Fruit fly (Drosophila melanogaster) whole organism, embryonic: ENCODE data around the gene Pif1A.

Experiments used
- Ada2b ChIP-seq: fragments of 200-800 bp; sonication (Bioruptor generic); IDR thresholded peaks from 2 replicates; pipeline ENCODE4 v1.3.6; 2022; ENCODE audit warnings: missing biosample characterization, missing genetic modification characterization
- Bteb2 ChIP-seq: fragments of 200-800 bp; sonication (Bioruptor generic); optimal IDR thresholded peaks from 2 replicates; lab custom pipeline; 2016; ENCODE audit warnings: missing biosample characterization, missing genetic modification characterization
- CG10209 ChIP-seq: fragments of 200-800 bp; sonication (Bioruptor generic); optimal IDR thresholded peaks from 3 replicates; lab custom pipeline; 2017; ENCODE audit warnings: missing biosample characterization, mild to moderate bottlenecking, missing genetic modification characterization, missing genetic modification reagents
- CG11398 ChIP-seq: fragments of 200-800 bp; sonication (Bioruptor generic); optimal IDR thresholded peaks from 2 replicates; lab custom pipeline; 2016; ENCODE audit warnings: missing biosample characterization, missing genetic modification characterization
- CG11456 ChIP-seq: fragments of 200-800 bp; sonication (Bioruptor generic); IDR thresholded peaks from 3 replicates; pipeline ENCODE4 v1.3.6; 2022; ENCODE audit warnings: missing biosample characterization, missing genetic modification characterization
- CG1233 ChIP-seq: fragments of 200-800 bp; sonication (Bioruptor generic); optimal IDR thresholded peaks from 4 replicates; lab custom pipeline; 2018; ENCODE audit warnings: missing biosample characterization, mild to moderate bottlenecking, missing genetic modification characterization
- CG13123 ChIP-seq: fragments of 200-800 bp; sonication (Bioruptor generic); optimal IDR thresholded peaks from 2 replicates; lab custom pipeline; 2016; ENCODE audit warnings: missing biosample characterization, missing genetic modification characterization
- CG14014 ChIP-seq: fragments of 200-800 bp; sonication (Bioruptor generic); IDR thresholded peaks from 2 replicates; pipeline ENCODE4 v1.3.6; 2022; ENCODE audit warnings: missing biosample characterization, missing genetic modification characterization
- CG14710 ChIP-seq: fragments of 200-800 bp; sonication (Bioruptor generic); optimal IDR thresholded peaks from 3 replicates; lab custom pipeline; 2019; ENCODE audit warnings: missing biosample characterization, mild to moderate bottlenecking, missing genetic modification characterization, moderate library complexity
- CG1529 ChIP-seq: fragments of 200-800 bp; sonication (Bioruptor generic); optimal IDR thresholded peaks from 3 replicates; lab custom pipeline; 2018; ENCODE audit warnings: missing biosample characterization, missing genetic modification characterization
- CG15514 ChIP-seq: fragments of 200-800 bp; sonication (Bioruptor generic); optimal IDR thresholded peaks from 3 replicates; lab custom pipeline; 2017; ENCODE audit warnings: missing biosample characterization, missing genetic modification characterization, mild to moderate bottlenecking, moderate library complexity, missing genetic modification reagents
- CG15696 ChIP-seq: fragments of 200-800 bp; sonication (Bioruptor generic); optimal IDR thresholded peaks from 2 replicates; lab custom pipeline; 2019; ENCODE audit warnings: missing biosample characterization, mild to moderate bottlenecking, missing genetic modification characterization, moderate library complexity
- CG18476 ChIP-seq: fragments of 200-800 bp; sonication (Bioruptor generic); optimal IDR thresholded peaks from 2 replicates; lab custom pipeline; 2016; ENCODE audit warnings: missing biosample characterization, mild to moderate bottlenecking, missing genetic modification characterization
- CG31388 ChIP-seq: fragments of 200-800 bp; sonication (Bioruptor generic); optimal IDR thresholded peaks from 2 replicates; lab custom pipeline; 2016; ENCODE audit warnings: missing biosample characterization, missing genetic modification characterization
- CG3281 ChIP-seq: fragments of 200-800 bp; sonication (Bioruptor generic); optimal IDR thresholded peaks from 3 replicates; lab custom pipeline; 2017; ENCODE audit warnings: missing biosample characterization, mild to moderate bottlenecking, missing genetic modification characterization
- CG3995 ChIP-seq: fragments of 200-800 bp; sonication (Bioruptor generic); optimal IDR thresholded peaks from 3 replicates; lab custom pipeline; 2016; ENCODE audit warnings: missing biosample characterization, missing genetic modification characterization
- CG4707 ChIP-seq: fragments of 200-800 bp; sonication (Bioruptor generic); optimal IDR thresholded peaks from 2 replicates; lab custom pipeline; 2018; ENCODE audit warnings: missing biosample characterization, mild to moderate bottlenecking, missing genetic modification characterization, moderate library complexity
- CG5953 ChIP-seq: fragments of 200-800 bp; sonication (Bioruptor generic); IDR thresholded peaks from 2 replicates; pipeline ENCODE4 v1.3.6; 2022; ENCODE audit warnings: missing biosample characterization, missing genetic modification characterization
- CG6175 ChIP-seq: fragments of 200-800 bp; sonication (Bioruptor generic); IDR thresholded peaks from 3 replicates; pipeline ENCODE4 v1.3.6; 2022; ENCODE audit warnings: missing biosample characterization, missing genetic modification characterization
- CG6791 ChIP-seq: fragments of 200-800 bp; sonication (Bioruptor generic); IDR thresholded peaks from 3 replicates; pipeline ENCODE4 v1.3.6; 2022; ENCODE audit warnings: missing biosample characterization, missing genetic modification characterization; ENCODE audit not compliant: partially characterized antibody
- CG9932 ChIP-seq: fragments of 200-800 bp; sonication (Bioruptor generic); IDR thresholded peaks from 2 replicates; pipeline ENCODE4 v1.3.6; 2022; ENCODE audit warnings: missing biosample characterization, missing genetic modification characterization
- Camta ChIP-seq: fragments of 200-800 bp; sonication (Bioruptor generic); optimal IDR thresholded peaks from 2 replicates; lab custom pipeline; 2016; ENCODE audit warnings: missing biosample characterization, missing genetic modification characterization
- Ets97D ChIP-seq: fragments of 200-800 bp; sonication (Bioruptor generic); optimal IDR thresholded peaks from 3 replicates; lab custom pipeline; 2016; ENCODE audit warnings: missing biosample characterization, missing genetic modification characterization
- Hr39 ChIP-seq: fragments of >200 bp; optimal IDR thresholded peaks from 2 replicates; lab custom pipeline; 2017
- Opbp ChIP-seq: fragments of 200-800 bp; sonication (Bioruptor generic); IDR thresholded peaks from 3 replicates; pipeline ENCODE4 v1.3.6; 2022; ENCODE audit warnings: missing biosample characterization, missing genetic modification characterization; ENCODE audit not compliant: partially characterized antibody
- Pdp1 ChIP-seq, 2 experiments: fragments of 200-800 bp; sonication (Bioruptor generic); optimal IDR thresholded peaks; 3 replicates each; lab custom pipeline; 2016; ENCODE audit warnings: missing biosample characterization in 2 of 2, missing genetic modification characterization in 2 of 2, mild to moderate bottlenecking in 1 of 2, moderate library complexity in 1 of 2
- Scr ChIP-seq: fragments of 200-800 bp; sonication (Bioruptor generic); IDR thresholded peaks from 2 replicates; pipeline ENCODE4 v1.3.6; 2022; ENCODE audit warnings: missing biosample characterization, missing genetic modification characterization; ENCODE audit not compliant: partially characterized antibody
- Sox102F ChIP-seq: fragments of 200-800 bp; sonication (Bioruptor generic); optimal IDR thresholded peaks from 2 replicates; lab custom pipeline; 2018; ENCODE audit warnings: missing biosample characterization, mild to moderate bottlenecking, missing genetic modification characterization, moderate library complexity
- Stat92E ChIP-seq, 3 experiments: fragments of >200 bp in 2 of 3; fragments of 200-800 bp in 1 of 3; sonication (Bioruptor generic) in 1 of 3; optimal IDR thresholded peaks; 2 replicates each; lab custom pipeline; 2017 to 2019; ENCODE audit warnings: missing biosample characterization in 3 of 3, missing genetic modification characterization in 3 of 3, mild to moderate bottlenecking in 1 of 3, moderate library complexity in 1 of 3
- Tbp ChIP-seq: fragments of >200 bp; optimal IDR thresholded peaks from 2 replicates; lab custom pipeline; 2018; ENCODE audit warnings: missing biosample characterization, missing genetic modification characterization
- Vsx1 ChIP-seq: fragments of 200-800 bp; sonication (Bioruptor generic); optimal IDR thresholded peaks from 2 replicates; lab custom pipeline; 2017; ENCODE audit warnings: missing biosample characterization, mild to moderate bottlenecking, missing genetic modification characterization, missing genetic modification reagents
- ac ChIP-seq: fragments of 200-800 bp; sonication (Bioruptor generic); optimal IDR thresholded peaks from 3 replicates; lab custom pipeline; 2017; ENCODE audit warnings: missing biosample characterization, mild to moderate bottlenecking, missing genetic modification characterization
- al ChIP-seq: fragments of 200-800 bp; sonication (Bioruptor generic); IDR thresholded peaks from 2 replicates; pipeline ENCODE4 v1.3.6; 2022; ENCODE audit warnings: missing biosample characterization, missing genetic modification characterization
- ash1 ChIP-seq: fragments of 200-800 bp; sonication (Bioruptor generic); optimal IDR thresholded peaks from 2 replicates; lab custom pipeline; 2018; ENCODE audit warnings: missing biosample characterization, mild to moderate bottlenecking, missing genetic modification characterization
- ato ChIP-seq: fragments of 200-800 bp; sonication (Bioruptor generic); IDR thresholded peaks from 2 replicates; pipeline ENCODE4 v1.3.6; 2022; ENCODE audit warnings: missing biosample characterization, missing genetic modification characterization; ENCODE audit not compliant: partially characterized antibody
- bab2 ChIP-seq: fragments of 200-800 bp; sonication (Bioruptor generic); optimal IDR thresholded peaks from 2 replicates; lab custom pipeline; 2016; ENCODE audit warnings: missing biosample characterization, missing genetic modification characterization
- bsh ChIP-seq, 2 experiments: fragments of 200-800 bp; sonication (Bioruptor generic); optimal IDR thresholded peaks; 2 replicates each; lab custom pipeline; 2017 to 2018; ENCODE audit warnings: mild to moderate bottlenecking in 2 of 2, missing biosample characterization in 2 of 2, missing genetic modification characterization in 2 of 2, moderate library complexity in 1 of 2
- btn ChIP-seq: fragments of 200-800 bp; sonication (Bioruptor generic); optimal IDR thresholded peaks from 2 replicates; lab custom pipeline; 2016; ENCODE audit warnings: missing biosample characterization, missing genetic modification characterization
- ci ChIP-seq: fragments of 200-800 bp; sonication (Bioruptor generic); IDR thresholded peaks from 3 replicates; pipeline ENCODE4 v1.3.6; 2022; ENCODE audit warnings: missing biosample characterization, missing genetic modification characterization
- ftz-f1 ChIP-seq: fragments of 200-800 bp; sonication (Bioruptor generic); optimal IDR thresholded peaks from 2 replicates; lab custom pipeline; 2016; ENCODE audit warnings: missing biosample characterization, missing genetic modification characterization
- gt ChIP-seq: fragments of 200-800 bp; sonication (Bioruptor generic); IDR thresholded peaks from 2 replicates; pipeline ENCODE4 v1.3.6; 2022; ENCODE audit warnings: missing biosample characterization, missing genetic modification characterization
- kni ChIP-seq: fragments of 200-800 bp; sonication (Bioruptor generic); optimal IDR thresholded peaks from 3 replicates; lab custom pipeline; 2017; ENCODE audit warnings: mild to moderate bottlenecking, missing biosample characterization, missing genetic modification reagents, missing genetic modification characterization
- nerfin-1 ChIP-seq: fragments of 200-800 bp; sonication (Bioruptor generic); optimal IDR thresholded peaks from 3 replicates; lab custom pipeline; 2019; ENCODE audit warnings: missing biosample characterization, mild to moderate bottlenecking, missing genetic modification characterization, moderate library complexity
- pb ChIP-seq: fragments of 200-800 bp; sonication (Bioruptor generic); optimal IDR thresholded peaks from 3 replicates; lab custom pipeline; 2016; ENCODE audit warnings: missing biosample characterization, missing genetic modification characterization
- pzg ChIP-seq: fragments of 200-800 bp; sonication (Bioruptor generic); optimal IDR thresholded peaks from 3 replicates; lab custom pipeline; 2018; ENCODE audit warnings: missing biosample characterization, mild to moderate bottlenecking, missing genetic modification characterization, moderate library complexity
- slp2 ChIP-seq: fragments of 200-800 bp; sonication (Bioruptor generic); optimal IDR thresholded peaks from 2 replicates; lab custom pipeline; 2016; ENCODE audit warnings: missing biosample characterization, missing genetic modification characterization
- sqz ChIP-seq: fragments of 200-800 bp; sonication (Bioruptor generic); optimal IDR thresholded peaks from 3 replicates; lab custom pipeline; 2018; ENCODE audit warnings: missing biosample characterization, mild to moderate bottlenecking, missing genetic modification characterization
- trem ChIP-seq: fragments of 200-800 bp; optimal IDR thresholded peaks from 3 replicates; lab custom pipeline; 2019; ENCODE audit warnings: missing biosample characterization, mild to moderate bottlenecking, missing genetic modification characterization, moderate library complexity

Gene Pif1A

DNA sequence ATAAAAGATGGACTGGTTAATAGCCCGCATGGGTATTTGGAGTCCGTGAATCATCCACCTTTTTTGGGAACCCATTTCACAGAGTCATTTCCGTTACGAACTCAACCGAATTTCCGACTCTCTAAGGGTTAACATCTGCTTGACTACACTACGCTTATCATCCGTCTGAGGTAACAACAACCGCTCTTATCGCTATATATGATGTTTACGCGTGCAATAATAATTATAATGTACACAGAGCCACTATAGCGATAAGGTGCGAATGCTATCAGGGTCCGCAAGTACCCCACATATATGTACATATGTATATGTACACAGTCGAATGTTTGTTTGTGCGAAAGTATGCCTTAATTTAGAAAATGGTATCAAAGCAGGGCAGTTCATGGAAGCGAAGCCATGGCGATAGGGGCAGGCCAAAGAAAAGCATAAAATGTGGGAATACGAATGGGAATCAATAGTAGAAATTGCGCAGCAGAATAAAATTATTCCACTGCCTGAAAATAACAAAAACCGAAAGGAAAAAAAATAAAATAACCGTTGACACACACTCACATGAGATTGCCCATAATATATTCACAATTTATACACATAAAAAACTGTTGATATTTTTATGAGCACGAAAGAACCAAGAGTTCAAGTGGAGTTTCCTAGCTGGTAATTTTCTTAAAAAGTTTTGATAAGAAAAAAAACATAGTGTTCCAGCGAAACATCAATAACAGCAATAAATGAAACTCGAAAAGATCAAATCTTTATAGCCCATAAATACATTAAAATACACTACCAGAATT lies 9.6 kb upstream of the Pif1A start (continued):
- peak; percentile 39; the same call in 1 of the 2 replicates for TF ChIP-seq Ada2b
- TF ChIP-seq CG11456 (GFP tag; lab: Robert Waterston, UW): 0 out of 3 replicates have a peak, but pooled peaks have one; percentile 38
- TF ChIP-seq ato (GFP tag; lab: Robert Waterston, UW): no peak
- peak; percentile 80 for TF ChIP-seq btn (GFP tag; lab: Kevin White, UChicago)
- peak; percentile 95 for TF ChIP-seq ci
- peak; percentile 71 for TF ChIP-seq CG14710 (tag; lab: Kevin White, UChicago)
- TF ChIP-seq slp2: no peak
- peak; percentile 25 for TF ChIP-seq pzg (GFP tag; lab: Kevin White, UChicago)
- no peak for TF ChIP-seq Hr39 (lab: Kevin White, UChicago)
- TF ChIP-seq CG18476 (GFP tag; lab: Kevin White, UChicago): peak; percentile 63
- TF ChIP-seq Bteb2: peak; percentile 69
- TF ChIP-seq Sox102F (GFP tag; lab: Kevin White, UChicago): peak; percentile 66
- peak in 1 of 2 experiments; percentile 95 for TF ChIP-seq Pdp1 (GFP tag; optimal IDR thresholded peaks at IDR 0.05; lab: Kevin White, UChicago)
- peak; percentile 90 for TF ChIP-seq CG1529 (GFP tag; lab: Kevin White, UChicago)
- TF ChIP-seq ac (GFP tag; lab: Kevin White, UChicago): peak; percentile 88
- TF ChIP-seq pb (GFP tag; lab: Kevin White, UChicago): peak; percentile 36
- TF ChIP-seq Tbp (GFP tag; lab: Kevin White, UChicago): no peak
- no peak for TF ChIP-seq Scr (GFP tag; lab: Robert Waterston, UW)
- peak; percentile 85 for TF ChIP-seq sqz (GFP tag; lab: Kevin White, UChicago)
- TF ChIP-seq CG3995 (GFP tag; lab: Kevin White, UChicago): peak; percentile 29
- peak; percentile 88 for TF ChIP-seq CG1233 (GFP tag; lab: Kevin White, UChicago)
- no peak for TF ChIP-seq CG31388
- peak; percentile 94 for TF ChIP-seq Vsx1 (GFP tag; lab: Kevin White, UChicago)
- TF ChIP-seq Camta (GFP tag; lab: Kevin White, UChicago): peak; percentile 71
- no peak for TF ChIP-seq ftz-f1 (GFP tag; lab: Kevin White, UChicago)
- TF ChIP-seq nerfin-1 (tag; lab: Kevin White, UChicago): peak; percentile 85
- peak; percentile 86 for TF ChIP-seq CG10209 (GFP tag; lab: Kevin White, UChicago)
- TF ChIP-seq bab2 (GFP tag; lab: Kevin White, UChicago): peak; percentile 23
- peak; percentile 65 for TF ChIP-seq al
- no peak for TF ChIP-seq Opbp (GFP tag; lab: Robert Waterston, UW)
- TF ChIP-seq bsh (GFP tag; optimal IDR thresholded peaks at IDR 0.05; lab: Kevin White, UChicago): peak in 1 of 2 experiments; percentile 88
- TF ChIP-seq ash1: peak; percentile 99
- TF ChIP-seq CG3281 (GFP tag; lab: Kevin White, UChicago): peak; percentile 70
- TF ChIP-seq Stat92E (GFP tag; optimal IDR thresholded peaks at IDR 0.05; lab: Kevin White, UChicago): no peak
- TF ChIP-seq kni (GFP tag; lab: Kevin White, UChicago): peak; percentile 99
- peak; percentile 85 for TF ChIP-seq CG15514 (GFP tag; lab: Kevin White, UChicago)
- TF ChIP-seq CG11398 (GFP tag; lab: Kevin White, UChicago): peak; percentile 90
- TF ChIP-seq CG9932 (GFP tag; lab: Robert Waterston, UW): no peak
- peak; percentile 76 for TF ChIP-seq CG5953 (GFP tag; lab: Robert Waterston, UW)
- TF ChIP-seq CG14014 (GFP tag; lab: Robert Waterston, UW): peak; percentile 85; the same call in 1 of the 2 replicates
- TF ChIP-seq CG15696 (tag; lab: Kevin White, UChicago): peak; percentile 89
- peak; percentile 22 for TF ChIP-seq Ets97D (GFP tag; lab: Kevin White, UChicago)
- TF ChIP-seq CG13123: peak; percentile 89
- no peak for TF ChIP-seq gt (GFP tag; lab: Robert Waterston, UW)
- 0 out of 3 replicates have a peak, but pooled peaks have one; percentile 7 for TF ChIP-seq CG6175 (GFP tag; lab: Robert Waterston, UW)
- TF ChIP-seq CG6791 (GFP tag; lab: Robert Waterston, UW): no peak
- TF ChIP-seq trem: no peak
- peak; percentile 95 for TF ChIP-seq CG4707 (GFP tag; lab: Kevin White, UChicago)
